Fruit fly (Drosophila melanogaster) whole organism, embryonic: ENCODE results near the gene MTF-1.

Experiments used
- B-H2 ChIP-seq: fragments of 200-800 bp; sonication (Bioruptor generic); optimal IDR thresholded peaks from 2 replicates; lab custom pipeline; 2018; ENCODE audit warnings: missing biosample characterization, mild to moderate bottlenecking, missing genetic modification characterization
- CG11398 ChIP-seq: fragments of 200-800 bp; sonication (Bioruptor generic); optimal IDR thresholded peaks from 2 replicates; lab custom pipeline; 2016; ENCODE audit warnings: missing biosample characterization, missing genetic modification characterization
- CG13287 ChIP-seq: fragments of 200-800 bp; sonication (Bioruptor generic); IDR thresholded peaks from 2 replicates; pipeline ENCODE4 v1.3.6; 2022; ENCODE audit warnings: missing biosample characterization, missing genetic modification characterization; ENCODE audit not compliant: partially characterized antibody
- CG1647 ChIP-seq: fragments of 200-800 bp; sonication (Bioruptor generic); optimal IDR thresholded peaks from 3 replicates; lab custom pipeline; 2016; ENCODE audit warnings: missing biosample characterization, missing genetic modification characterization
- CG17912 ChIP-seq: fragments of 200-800 bp; sonication (Bioruptor generic); optimal IDR thresholded peaks from 2 replicates; lab custom pipeline; 2018; ENCODE audit warnings: missing biosample characterization, mild to moderate bottlenecking, missing genetic modification characterization
- CG34376 ChIP-seq: fragments of 200-800 bp; sonication (Bioruptor generic); optimal IDR thresholded peaks from 2 replicates; lab custom pipeline; 2018; ENCODE audit warnings: missing biosample characterization, mild to moderate bottlenecking, missing genetic modification characterization
- CG3847 ChIP-seq: fragments of 200-800 bp; sonication (Bioruptor generic); IDR thresholded peaks from 2 replicates; pipeline ENCODE4 v1.3.6; 2022; ENCODE audit warnings: missing biosample characterization, missing genetic modification characterization
- CG4360 ChIP-seq: fragments of 200-800 bp; sonication (Bioruptor generic); IDR thresholded peaks from 2 replicates; pipeline ENCODE4 v1.3.6; 2022; ENCODE audit warnings: missing biosample characterization, missing genetic modification characterization
- CG43689 ChIP-seq: fragments of 200-800 bp; sonication (Bioruptor generic); IDR thresholded peaks from 2 replicates; pipeline ENCODE4 v1.3.6; 2022; ENCODE audit warnings: missing biosample characterization, missing genetic modification characterization
- CG4730 ChIP-seq: fragments of 200-800 bp; sonication (Bioruptor generic); IDR thresholded peaks from 2 replicates; pipeline ENCODE4 v1.3.6; 2022; ENCODE audit warnings: missing biosample characterization, missing genetic modification characterization
- CG6272 ChIP-seq: fragments of 200-800 bp; sonication (Bioruptor generic); IDR thresholded peaks from 2 replicates; pipeline ENCODE4 v1.3.6; 2022; ENCODE audit warnings: missing biosample characterization, missing genetic modification characterization
- CG7271 ChIP-seq: fragments of 200-800 bp; sonication (Bioruptor generic); optimal IDR thresholded peaks from 2 replicates; lab custom pipeline; 2018; ENCODE audit warnings: missing biosample characterization, mild to moderate bottlenecking, missing genetic modification characterization, moderate library complexity
- CG7556 ChIP-seq: fragments of 200-800 bp; sonication (Bioruptor generic); optimal IDR thresholded peaks from 2 replicates; lab custom pipeline; 2017; ENCODE audit warnings: missing biosample characterization, mild to moderate bottlenecking, missing genetic modification characterization
- CkIIα-i1 ChIP-seq: fragments of 200-800 bp; sonication (Bioruptor generic); IDR thresholded peaks from 2 replicates; pipeline ENCODE4 v1.3.6; 2022; ENCODE audit warnings: missing biosample characterization, missing genetic modification characterization
- Eip74EF ChIP-seq, 2 experiments: fragments of 200-800 bp in 1 of 2; fragments of >200 bp in 1 of 2; sonication (Bioruptor generic) in 1 of 2; optimal IDR thresholded peaks; 2 replicates each; lab custom pipeline; 2017 to 2019; ENCODE audit warnings: missing biosample characterization in 2 of 2, missing genetic modification characterization in 2 of 2, mild to moderate bottlenecking in 1 of 2, moderate library complexity in 1 of 2
- Elba2 ChIP-seq: fragments of 200-800 bp; sonication (Bioruptor generic); optimal IDR thresholded peaks from 3 replicates; lab custom pipeline; 2016; ENCODE audit warnings: missing biosample characterization, missing genetic modification characterization
- Ets65A ChIP-seq: fragments of 200-800 bp; sonication (Bioruptor generic); peaks from one replicate; lab custom pipeline; 2016; ENCODE audit warnings: missing biosample characterization, missing genetic modification characterization
- Mad ChIP-seq: fragments of 200-800 bp; sonication (Bioruptor generic); optimal IDR thresholded peaks from 2 replicates; lab custom pipeline; 2016; ENCODE audit warnings: missing biosample characterization, missing genetic modification characterization
- Max ChIP-seq: fragments of 200-800 bp; sonication (Bioruptor generic); optimal IDR thresholded peaks from 2 replicates; lab custom pipeline; 2016; ENCODE audit warnings: missing biosample characterization, mild to moderate bottlenecking, missing genetic modification characterization
- Nf-YA ChIP-seq: fragments of 200-800 bp; sonication (Bioruptor generic); IDR thresholded peaks from 2 replicates; pipeline ENCODE4 v1.3.6; 2022; ENCODE audit warnings: missing biosample characterization, missing genetic modification characterization
- Nf-YB ChIP-seq: fragments of 200-800 bp; sonication (Bioruptor generic); optimal IDR thresholded peaks from 3 replicates; lab custom pipeline; 2019; ENCODE audit warnings: missing biosample characterization, mild to moderate bottlenecking, missing genetic modification characterization, moderate library complexity
- NfI ChIP-seq: fragments of 200-800 bp; sonication (Bioruptor generic); optimal IDR thresholded peaks from 3 replicates; lab custom pipeline; 2018; ENCODE audit warnings: missing biosample characterization, mild to moderate bottlenecking, missing genetic modification characterization, moderate library complexity
- Ravus ChIP-seq: fragments of 200-800 bp; sonication (Bioruptor generic); IDR thresholded peaks from 2 replicates; pipeline ENCODE4 v1.3.6; 2022; ENCODE audit warnings: missing biosample characterization, missing genetic modification characterization
- Sox102F ChIP-seq: fragments of 200-800 bp; sonication (Bioruptor generic); optimal IDR thresholded peaks from 2 replicates; lab custom pipeline; 2018; ENCODE audit warnings: missing biosample characterization, mild to moderate bottlenecking, missing genetic modification characterization, moderate library complexity
- ac ChIP-seq: fragments of 200-800 bp; sonication (Bioruptor generic); optimal IDR thresholded peaks from 3 replicates; lab custom pipeline; 2017; ENCODE audit warnings: missing biosample characterization, mild to moderate bottlenecking, missing genetic modification characterization
- az2 ChIP-seq: fragments of 200-800 bp; sonication (Bioruptor generic); optimal IDR thresholded peaks from 3 replicates; lab custom pipeline; 2016; ENCODE audit warnings: missing biosample characterization, missing genetic modification characterization
- bsh ChIP-seq, 2 experiments: fragments of 200-800 bp; sonication (Bioruptor generic); optimal IDR thresholded peaks; 2 replicates each; lab custom pipeline; 2017 to 2018; ENCODE audit warnings: mild to moderate bottlenecking in 2 of 2, missing biosample characterization in 2 of 2, missing genetic modification characterization in 2 of 2, moderate library complexity in 1 of 2
- cg ChIP-seq: fragments of 200-800 bp; sonication (Bioruptor generic); optimal IDR thresholded peaks from 3 replicates; lab custom pipeline; 2019; ENCODE audit warnings: missing biosample characterization, mild to moderate bottlenecking, missing genetic modification characterization, moderate library complexity
- chif ChIP-seq, 2 experiments: fragments of 200-800 bp; sonication (Bioruptor generic); optimal IDR thresholded peaks; 3 replicates each; lab custom pipeline; 2016; ENCODE audit warnings: missing biosample characterization in 2 of 2, missing genetic modification characterization in 2 of 2
- chinmo ChIP-seq: fragments of 200-800 bp; sonication (Bioruptor generic); IDR thresholded peaks from 4 replicates; pipeline ENCODE4 v1.3.6; 2022; ENCODE audit warnings: missing biosample characterization, missing genetic modification characterization; ENCODE audit not compliant: partially characterized antibody
- crp ChIP-seq, 2 experiments: fragments of 200-800 bp; sonication (Bioruptor generic); optimal IDR thresholded peaks; 2 replicates in 1 of 2; 3 replicates in 1 of 2; lab custom pipeline; 2017; ENCODE audit warnings: missing biosample characterization in 2 of 2, missing genetic modification characterization in 2 of 2, mild to moderate bottlenecking in 1 of 2, moderate library complexity in 1 of 2
- hth ChIP-seq: fragments of >200 bp; optimal IDR thresholded peaks from 2 replicates; lab custom pipeline; 2017; ENCODE audit warnings: inconsistent platforms
- kah ChIP-seq: fragments of 200-800 bp; sonication (Bioruptor generic); optimal IDR thresholded peaks from 2 replicates; lab custom pipeline; 2018; ENCODE audit warnings: missing biosample characterization, mild to moderate bottlenecking, missing genetic modification characterization
- lola ChIP-seq, 3 experiments: fragments of >200 bp in 2 of 3; fragments of 200-800 bp in 1 of 3; sonication (Bioruptor generic) in 1 of 3; optimal IDR thresholded peaks; 2 replicates each; lab custom pipeline; 2017 to 2019; ENCODE audit warnings: missing biosample characterization in 3 of 3, missing genetic modification characterization in 3 of 3, mild to moderate bottlenecking in 1 of 3, moderate library complexity in 1 of 3
- mam ChIP-seq: fragments of 200-800 bp; sonication (Bioruptor generic); optimal IDR thresholded peaks from 3 replicates; lab custom pipeline; 2016; ENCODE audit warnings: missing biosample characterization, missing genetic modification characterization
- nom ChIP-seq: fragments of 200-800 bp; sonication (Bioruptor generic); optimal IDR thresholded peaks from 2 replicates; lab custom pipeline; 2017; ENCODE audit warnings: missing biosample characterization, missing genetic modification characterization, mild to moderate bottlenecking, moderate library complexity, missing genetic modification reagents
- so ChIP-seq: fragments of 200-800 bp; sonication (Bioruptor generic); IDR thresholded peaks from 3 replicates; pipeline ENCODE4 v1.3.6; 2022; ENCODE audit warnings: missing biosample characterization, missing genetic modification characterization
- sug ChIP-seq: fragments of 200-800 bp; optimal IDR thresholded peaks from 2 replicates; lab custom pipeline; 2019; ENCODE audit warnings: missing biosample characterization, mild to moderate bottlenecking, missing genetic modification characterization, moderate library complexity
- toy ChIP-seq: fragments of 200-800 bp; sonication (Bioruptor generic); IDR thresholded peaks from 2 replicates; pipeline ENCODE4 v1.3.6; 2022; ENCODE audit warnings: missing biosample characterization, missing genetic modification characterization
- trh ChIP-seq: fragments of 200-800 bp; sonication (Bioruptor generic); optimal IDR thresholded peaks from 2 replicates; lab custom pipeline; 2016; ENCODE audit warnings: missing biosample characterization, missing genetic modification characterization
- tup ChIP-seq: fragments of 200-800 bp; sonication (Bioruptor generic); optimal IDR thresholded peaks from 2 replicates; lab custom pipeline; 2016; ENCODE audit warnings: missing biosample characterization, mild to moderate bottlenecking, missing genetic modification characterization, moderate library complexity
- wor ChIP-seq: fragments of 200-800 bp; sonication (Bioruptor generic); IDR thresholded peaks from 2 replicates; pipeline ENCODE4 v1.3.6; 2022; ENCODE audit warnings: missing biosample characterization, missing genetic modification characterization
- yki ChIP-seq: fragments of >200 bp; optimal IDR thresholded peaks from 3 replicates; lab custom pipeline; 2018
- zfh2 ChIP-seq: fragments of 200-800 bp; sonication (Bioruptor generic); optimal IDR thresholded peaks from 2 replicates; lab custom pipeline; 2016; ENCODE audit warnings: missing biosample characterization, missing genetic modification characterization

MTF-1 gene

DNA sequence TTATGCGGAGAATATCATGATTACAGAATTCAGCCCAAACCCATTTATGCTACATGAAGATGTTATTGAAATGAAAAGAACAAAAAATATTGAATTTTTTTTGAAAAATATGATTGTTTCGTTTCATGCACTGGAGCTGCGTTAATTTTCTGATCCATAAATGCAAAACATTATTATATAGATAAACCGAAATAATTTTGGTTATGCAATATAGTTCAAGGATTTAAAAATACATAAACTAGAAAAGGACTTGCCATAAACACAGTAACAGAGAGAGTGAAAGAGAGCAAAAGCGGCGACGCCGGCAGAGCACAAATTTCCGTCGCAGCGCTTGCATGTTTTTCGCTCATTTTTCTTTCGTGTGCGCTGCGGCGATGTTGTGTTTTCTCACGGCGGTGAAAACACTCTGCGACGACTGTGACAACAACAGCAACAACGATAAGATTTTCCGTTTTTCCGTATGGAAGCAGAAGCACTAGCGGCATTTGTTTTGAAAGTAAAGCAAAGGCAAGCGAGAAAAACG is 32.2 kb downstream of the MTF-1 start (continued):
- peak in 1 of 2 experiments; percentile 21 for TF ChIP-seq crp (GFP tag; optimal IDR thresholded peaks at IDR 0.05; lab: Kevin White, UChicago)
- TF ChIP-seq mam (GFP tag; lab: Kevin White, UChicago): peak; percentile 63
- TF ChIP-seq CG13287 (GFP tag; lab: Robert Waterston, UW): peak; percentile 16; the same call in 1 of the 2 replicates
- TF ChIP-seq ac (GFP tag; lab: Kevin White, UChicago): peak; percentile 78
- peak; percentile 84 for TF ChIP-seq az2
- no peak for TF ChIP-seq CG17912 (GFP tag; lab: Kevin White, UChicago)
- peak; percentile 42 for TF ChIP-seq kah (GFP tag; lab: Kevin White, UChicago)
- peak; percentile 57 for TF ChIP-seq B-H2 (GFP tag; lab: Kevin White, UChicago)
- no peak for TF ChIP-seq hth (lab: Kevin White, UChicago)
- peak; percentile 58; the same call in 1 of the 2 replicates for TF ChIP-seq CG3847 (GFP tag; lab: Robert Waterston, UW)
- TF ChIP-seq Nf-YA: peak; percentile 77
- TF ChIP-seq CG1647: peak; percentile 45
- peak; percentile 71 for TF ChIP-seq CG11398
- TF ChIP-seq Max (GFP tag; lab: Kevin White, UChicago): peak; percentile 90
- peak; percentile 49 for TF ChIP-seq CG7271 (tag; lab: Kevin White, UChicago)
- peak; percentile 96 for TF ChIP-seq CG7556 (GFP tag; lab: Kevin White, UChicago)
- TF ChIP-seq sug (tag; lab: Kevin White, UChicago): peak; percentile 74
- TF ChIP-seq chinmo (GFP tag; lab: Robert Waterston, UW): no peak
- TF ChIP-seq Ets65A (GFP tag; lab: Kevin White, UChicago): no peak
- TF ChIP-seq CG43689: no peak
- TF ChIP-seq Mad (GFP tag; lab: Kevin White, UChicago): peak; percentile 76
- peak; percentile 55 for TF ChIP-seq yki (lab: Kevin White, UChicago)
- peak in 1 of 3 experiments; percentile 96 for TF ChIP-seq lola (GFP tag; optimal IDR thresholded peaks at IDR 0.05; lab: Kevin White, UChicago)
- TF ChIP-seq CG4730 (GFP tag; lab: Robert Waterston, UW): peak; percentile 45; the same call in 1 of the 2 replicates
- no peak for TF ChIP-seq tup (GFP tag; lab: Kevin White, UChicago)
- no peak for TF ChIP-seq toy (GFP tag; lab: Robert Waterston, UW)
- peak; percentile 79 for TF ChIP-seq Nf-YB (GFP tag; lab: Kevin White, UChicago)
- no peak for TF ChIP-seq CG6272
- TF ChIP-seq Elba2: no peak
- TF ChIP-seq zfh2 (GFP tag; lab: Kevin White, UChicago): peak; percentile 58
- peak; percentile 93 for TF ChIP-seq CG34376 (GFP tag; lab: Kevin White, UChicago)
- peak; percentile 55; the same call in 1 of the 3 replicates for TF ChIP-seq so
- peak; percentile 21; the same call in 1 of the 2 replicates for TF ChIP-seq Ravus (GFP tag; lab: Robert Waterston, UW)
- peak; percentile 65 for TF ChIP-seq wor
- TF ChIP-seq Eip74EF (GFP tag; optimal IDR thresholded peaks at IDR 0.05; lab: Kevin White, UChicago): peak in 1 of 2 experiments; percentile 92
- peak; percentile 88 for TF ChIP-seq Sox102F (GFP tag; lab: Kevin White, UChicago)

DNA sequence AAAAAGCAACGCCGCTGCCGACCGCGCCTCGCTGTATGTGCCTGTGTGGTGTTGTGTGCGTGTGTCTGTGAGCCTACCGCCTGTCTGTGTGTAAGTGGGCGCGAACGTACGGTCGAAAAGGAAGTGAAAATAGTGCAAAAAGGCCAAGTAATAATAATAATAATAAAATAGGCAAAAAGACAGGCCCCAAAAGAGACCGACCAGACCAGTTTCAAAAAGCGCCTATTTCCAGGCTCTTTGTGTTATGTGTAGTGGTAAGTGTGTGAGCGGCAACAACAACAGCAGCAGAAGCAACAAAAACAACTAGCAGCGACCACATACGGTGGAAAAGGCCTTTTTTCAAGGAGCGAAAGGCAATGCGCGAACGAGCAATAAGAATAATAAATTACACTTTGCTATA is 32.7 kb downstream of the MTF-1 start:
- TF ChIP-seq NfI (no peak), trh (GFP tag; lab: Kevin White, UChicago) (no peak), chinmo (GFP tag; lab: Robert Waterston, UW) (0 out of 4 replicates have a peak, but pooled peaks have one; percentile 49), bsh (GFP tag; optimal IDR thresholded peaks at IDR 0.05; lab: Kevin White, UChicago) (peak in 1 of 2 experiments; percentile 20), CkIIα-i1 (no peak), nom (GFP tag; lab: Kevin White, UChicago) (peak; percentile 92), chif (GFP tag; optimal IDR thresholded peaks at IDR 0.05; lab: Kevin White, UChicago) (no peak), CG4360 (GFP tag; lab: Robert Waterston, UW) (peak; percentile 69), Elba2 (peak; percentile 49), cg (GFP tag; lab: Kevin White, UChicago) (peak; percentile 86)
